Fruit fly (Drosophila melanogaster) S2 (cell line): Measurements from ENCODE around the gene org-1.

Source experiments
- CG8478 ChIP-seq: fragments of >200 bp; optimal IDR thresholded peaks from 2 replicates; lab custom pipeline; 2018
- CTCF ChIP-seq, 2 experiments: fragments of >200 bp; optimal IDR thresholded peaks; 2 replicates each; lab custom pipeline; 2018

DNA sequence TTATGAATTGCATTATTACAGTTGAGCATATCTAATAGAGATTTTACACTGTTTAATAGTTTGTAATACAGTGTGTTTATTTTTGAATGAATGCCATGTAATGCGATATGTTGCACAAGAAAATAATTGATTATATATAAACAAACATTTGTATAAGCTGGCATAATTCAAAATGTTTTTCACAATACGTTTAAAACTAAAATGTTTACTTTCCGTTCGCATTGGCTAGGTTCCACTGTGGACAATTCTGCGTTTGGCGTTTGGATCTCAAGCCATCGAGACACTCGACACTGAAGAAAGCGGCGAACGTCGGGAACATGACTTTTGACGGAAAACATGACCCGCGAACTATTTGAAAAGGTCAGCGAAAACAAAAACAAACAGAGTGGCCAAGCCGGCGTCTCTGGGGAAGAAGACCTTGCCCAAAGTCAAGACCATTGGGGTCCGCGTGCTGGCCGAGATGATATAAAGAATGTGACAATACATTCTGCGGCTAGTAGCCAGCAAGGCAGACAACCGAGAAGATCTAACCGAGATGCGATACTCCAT is 18.5 kb upstream of the org-1 start, which contains the start of gene Cp7Fb:
- no peak for TF ChIP-seq CG8478
- no peak for TF ChIP-seq CTCF (optimal IDR thresholded peaks at IDR 0.05; lab: Kevin White, UChicago)
